Fruit fly (Drosophila melanogaster) whole organism, embryonic: ENCODE measurements around the gene Datp.

Source experiments
- CG10267 ChIP-seq: fragments of 200-800 bp; sonication (Bioruptor generic); optimal IDR thresholded peaks from 2 replicates; lab custom pipeline; 2018; ENCODE audit warnings: missing biosample characterization, mild to moderate bottlenecking, missing genetic modification characterization, moderate library complexity
- CG10321 ChIP-seq: fragments of 200-800 bp; sonication (Bioruptor generic); IDR thresholded peaks from 2 replicates; pipeline ENCODE4 v1.3.6; 2022; ENCODE audit warnings: missing biosample characterization, missing genetic modification characterization
- CG13123 ChIP-seq: fragments of 200-800 bp; sonication (Bioruptor generic); optimal IDR thresholded peaks from 2 replicates; lab custom pipeline; 2016; ENCODE audit warnings: missing biosample characterization, missing genetic modification characterization
- CG13894 ChIP-seq: fragments of 200-800 bp; sonication (Bioruptor generic); optimal IDR thresholded peaks from 3 replicates; lab custom pipeline; 2018; ENCODE audit warnings: missing biosample characterization, mild to moderate bottlenecking, missing genetic modification characterization, moderate library complexity
- CG14014 ChIP-seq: fragments of 200-800 bp; sonication (Bioruptor generic); IDR thresholded peaks from 2 replicates; pipeline ENCODE4 v1.3.6; 2022; ENCODE audit warnings: missing biosample characterization, missing genetic modification characterization
- CG14860 ChIP-seq: fragments of 200-800 bp; sonication (Bioruptor generic); IDR thresholded peaks from 3 replicates; pipeline ENCODE4 v1.3.6; 2022; ENCODE audit warnings: missing biosample characterization, missing genetic modification characterization; ENCODE audit not compliant: partially characterized antibody
- CG14965 ChIP-seq: fragments of 200-800 bp; sonication (Bioruptor generic); optimal IDR thresholded peaks from 2 replicates; lab custom pipeline; 2016; ENCODE audit warnings: missing biosample characterization, missing genetic modification characterization, borderline replicate concordance
- CG15011 ChIP-seq: fragments of 200-800 bp; sonication (Bioruptor generic); optimal IDR thresholded peaks from 3 replicates; lab custom pipeline; 2018; ENCODE audit warnings: missing biosample characterization, mild to moderate bottlenecking, missing genetic modification characterization
- CG15073 ChIP-seq: fragments of 200-800 bp; sonication (Bioruptor generic); optimal IDR thresholded peaks from 2 replicates; lab custom pipeline; 2016; ENCODE audit warnings: missing biosample characterization, missing genetic modification characterization
- CG1602 ChIP-seq: fragments of 200-800 bp; sonication (Bioruptor generic); optimal IDR thresholded peaks from 3 replicates; lab custom pipeline; 2016; ENCODE audit warnings: missing biosample characterization, missing genetic modification characterization
- CG17328 ChIP-seq: fragments of 200-800 bp; sonication (Bioruptor generic); IDR thresholded peaks from 2 replicates; pipeline ENCODE4 v1.3.6; 2022; ENCODE audit warnings: missing biosample characterization, missing genetic modification characterization
- CG17912 ChIP-seq: fragments of 200-800 bp; sonication (Bioruptor generic); optimal IDR thresholded peaks from 2 replicates; lab custom pipeline; 2018; ENCODE audit warnings: missing biosample characterization, mild to moderate bottlenecking, missing genetic modification characterization
- CG30403 ChIP-seq: fragments of 200-800 bp; sonication (Bioruptor generic); optimal IDR thresholded peaks from 3 replicates; lab custom pipeline; 2016; ENCODE audit warnings: missing biosample characterization, missing genetic modification characterization
- CG30431 ChIP-seq: fragments of 200-800 bp; sonication (Bioruptor generic); optimal IDR thresholded peaks from 2 replicates; lab custom pipeline; 2017; ENCODE audit warnings: missing biosample characterization, missing genetic modification characterization
- CG31388 ChIP-seq: fragments of 200-800 bp; sonication (Bioruptor generic); optimal IDR thresholded peaks from 2 replicates; lab custom pipeline; 2016; ENCODE audit warnings: missing biosample characterization, missing genetic modification characterization
- CG4820 ChIP-seq: fragments of 200-800 bp; sonication (Bioruptor generic); optimal IDR thresholded peaks from 3 replicates; lab custom pipeline; 2016; ENCODE audit warnings: missing biosample characterization, missing genetic modification characterization
- CG4854 ChIP-seq: fragments of 200-800 bp; sonication (Bioruptor generic); optimal IDR thresholded peaks from 2 replicates; lab custom pipeline; 2016; ENCODE audit warnings: missing biosample characterization, missing genetic modification characterization, inconsistent platforms
- CG5180 ChIP-seq: fragments of 200-800 bp; sonication (Bioruptor generic); optimal IDR thresholded peaks from 3 replicates; lab custom pipeline; 2017; ENCODE audit warnings: missing biosample characterization, missing genetic modification characterization, mild to moderate bottlenecking, moderate library complexity, missing genetic modification reagents
- CG6683 ChIP-seq: fragments of 200-800 bp; sonication (Bioruptor generic); optimal IDR thresholded peaks from 2 replicates; lab custom pipeline; 2017; ENCODE audit warnings: missing biosample characterization, mild to moderate bottlenecking, missing genetic modification characterization, missing genetic modification reagents
- CG6689 ChIP-seq: fragments of 200-800 bp; sonication (Bioruptor generic); IDR thresholded peaks from 2 replicates; pipeline ENCODE4 v1.3.6; 2022; ENCODE audit warnings: missing biosample characterization, missing genetic modification characterization
- CG6854 ChIP-seq: fragments of 200-800 bp; sonication (Bioruptor generic); optimal IDR thresholded peaks from 3 replicates; lab custom pipeline; 2017; ENCODE audit warnings: missing biosample characterization, mild to moderate bottlenecking, missing genetic modification characterization
- Dek ChIP-seq: fragments of 200-800 bp; sonication (Bioruptor generic); optimal IDR thresholded peaks from 3 replicates; lab custom pipeline; 2019; ENCODE audit warnings: missing biosample characterization, mild to moderate bottlenecking, missing genetic modification characterization, moderate library complexity
- Dip2 ChIP-seq: fragments of 200-800 bp; sonication (Bioruptor generic); IDR thresholded peaks from 2 replicates; pipeline ENCODE4 v1.3.6; 2022; ENCODE audit warnings: missing biosample characterization, missing genetic modification characterization
- Drgx ChIP-seq: fragments of 200-800 bp; sonication (Bioruptor generic); IDR thresholded peaks from 2 replicates; pipeline ENCODE4 v1.3.6; 2022; ENCODE audit warnings: missing biosample characterization, missing genetic modification characterization
- Eip74EF ChIP-seq, 2 experiments: fragments of 200-800 bp in 1 of 2; fragments of >200 bp in 1 of 2; sonication (Bioruptor generic) in 1 of 2; optimal IDR thresholded peaks; 2 replicates each; lab custom pipeline; 2017 to 2019; ENCODE audit warnings: missing biosample characterization in 2 of 2, missing genetic modification characterization in 2 of 2, mild to moderate bottlenecking in 1 of 2, moderate library complexity in 1 of 2
- H15 ChIP-seq: fragments of 200-800 bp; sonication (Bioruptor generic); IDR thresholded peaks from 3 replicates; pipeline ENCODE4 v1.3.6; 2022; ENCODE audit warnings: missing biosample characterization, missing genetic modification characterization
- HLH4C ChIP-seq: fragments of 200-800 bp; sonication (Bioruptor generic); IDR thresholded peaks from 3 replicates; pipeline ENCODE4 v1.3.6; 2022; ENCODE audit warnings: missing biosample characterization, missing genetic modification characterization; ENCODE audit not compliant: partially characterized antibody
- HLH54F ChIP-seq: fragments of 200-800 bp; sonication (Bioruptor generic); optimal IDR thresholded peaks from 3 replicates; lab custom pipeline; 2016; ENCODE audit warnings: missing biosample characterization, missing genetic modification characterization
- Hand ChIP-seq: fragments of 200-800 bp; sonication (Bioruptor generic); optimal IDR thresholded peaks from 2 replicates; lab custom pipeline; 2017; ENCODE audit warnings: mild to moderate bottlenecking, missing biosample characterization, missing genetic modification reagents, missing genetic modification characterization
- HmgD ChIP-seq: fragments of 200-800 bp; sonication (Bioruptor generic); optimal IDR thresholded peaks from 3 replicates; lab custom pipeline; 2016; ENCODE audit warnings: missing biosample characterization, missing genetic modification characterization
- Ptx1 ChIP-seq: fragments of 200-800 bp; sonication (Bioruptor generic); IDR thresholded peaks from 2 replicates; pipeline ENCODE4 v1.3.6; 2022; ENCODE audit warnings: missing biosample characterization, missing genetic modification characterization
- ap ChIP-seq: fragments of 200-800 bp; sonication (Bioruptor generic); IDR thresholded peaks from 2 replicates; pipeline ENCODE4 v1.3.6; 2022; ENCODE audit warnings: missing biosample characterization, missing genetic modification characterization
- ato ChIP-seq: fragments of 200-800 bp; sonication (Bioruptor generic); IDR thresholded peaks from 2 replicates; pipeline ENCODE4 v1.3.6; 2022; ENCODE audit warnings: missing biosample characterization, missing genetic modification characterization; ENCODE audit not compliant: partially characterized antibody
- chn ChIP-seq: fragments of 200-800 bp; sonication (Bioruptor generic); optimal IDR thresholded peaks from 2 replicates; lab custom pipeline; 2016; ENCODE audit warnings: missing biosample characterization, missing genetic modification characterization
- corto ChIP-seq: fragments of 200-800 bp; sonication (Bioruptor generic); optimal IDR thresholded peaks from 2 replicates; lab custom pipeline; 2016; ENCODE audit warnings: missing biosample characterization, mild to moderate bottlenecking, missing genetic modification characterization, moderate library complexity
- dysf ChIP-seq: fragments of 200-800 bp; sonication (Bioruptor generic); IDR thresholded peaks from 3 replicates; pipeline ENCODE4 v1.3.6; 2022; ENCODE audit warnings: missing biosample characterization, missing genetic modification characterization
- fd64A ChIP-seq: fragments of 200-800 bp; sonication (Bioruptor generic); optimal IDR thresholded peaks from 3 replicates; lab custom pipeline; 2018; ENCODE audit warnings: missing biosample characterization, mild to moderate bottlenecking, missing genetic modification characterization
- insv ChIP-seq, 2 experiments: fragments of 200-800 bp; sonication (Bioruptor generic); optimal IDR thresholded peaks; 3 replicates each; lab custom pipeline; 2016 to 2018; ENCODE audit warnings: missing biosample characterization in 2 of 2, missing genetic modification characterization in 2 of 2
- inv ChIP-seq: fragments of 200-800 bp; sonication (Bioruptor generic); IDR thresholded peaks from 2 replicates; pipeline ENCODE4 v1.3.6; 2022; ENCODE audit warnings: missing biosample characterization, missing genetic modification characterization; ENCODE audit not compliant: partially characterized antibody
- oc ChIP-seq: fragments of 200-800 bp; sonication (Bioruptor generic); optimal IDR thresholded peaks from 2 replicates; lab custom pipeline; 2018; ENCODE audit warnings: missing biosample characterization, mild to moderate bottlenecking, missing genetic modification characterization, moderate library complexity
- rib ChIP-seq: fragments of 200-800 bp; sonication (Bioruptor generic); IDR thresholded peaks from 2 replicates; pipeline ENCODE4 v1.3.6; 2022; ENCODE audit warnings: missing biosample characterization, missing genetic modification characterization
- sens ChIP-seq: fragments of 200-800 bp; sonication (Bioruptor generic); peaks from one replicate; lab custom pipeline; 2016; ENCODE audit warnings: missing biosample characterization, missing genetic modification characterization
- sim ChIP-seq: fragments of 200-800 bp; sonication (Bioruptor generic); IDR thresholded peaks from 2 replicates; pipeline ENCODE4 v1.3.6; 2022; ENCODE audit warnings: missing biosample characterization, missing genetic modification characterization
- slp2 ChIP-seq: fragments of 200-800 bp; sonication (Bioruptor generic); optimal IDR thresholded peaks from 2 replicates; lab custom pipeline; 2016; ENCODE audit warnings: missing biosample characterization, missing genetic modification characterization
- sna ChIP-seq: fragments of 200-800 bp; sonication (Bioruptor generic); IDR thresholded peaks from 2 replicates; pipeline ENCODE4 v1.3.6; 2022; ENCODE audit warnings: missing biosample characterization, missing genetic modification characterization; ENCODE audit not compliant: partially characterized antibody
- sug ChIP-seq: fragments of 200-800 bp; optimal IDR thresholded peaks from 2 replicates; lab custom pipeline; 2019; ENCODE audit warnings: missing biosample characterization, mild to moderate bottlenecking, missing genetic modification characterization, moderate library complexity
- unpg ChIP-seq: fragments of 200-800 bp; sonication (Bioruptor generic); optimal IDR thresholded peaks from 3 replicates; lab custom pipeline; 2018; ENCODE audit warnings: missing biosample characterization, mild to moderate bottlenecking, missing genetic modification characterization, moderate library complexity
- vfl ChIP-seq: fragments of 200-800 bp; sonication (Bioruptor generic); optimal IDR thresholded peaks from 2 replicates; lab custom pipeline; 2016; ENCODE audit warnings: missing biosample characterization, missing genetic modification characterization

Datp gene

dm6 chr2L:9915011-9915850 lies 23.4 kb downstream of the Datp start, which contains the start of gene yip2 (continued):
- TF ChIP-seq dysf (peak; percentile 67; the same call in 1 of the 3 replicates), CG10321 (peak; percentile 42; the same call in 1 of the 2 replicates), CG17328 (GFP tag; lab: Robert Waterston, UW) (peak; percentile 69), CG6683 (peak; percentile 36), fd64A (GFP tag; lab: Kevin White, UChicago) (no peak), CG13894 (tag; lab: Kevin White, UChicago) (peak; percentile 65), HmgD (GFP tag; lab: Kevin White, UChicago) (no peak), CG10267 (tag; lab: Kevin White, UChicago) (peak; percentile 36), Drgx (GFP tag; lab: Robert Waterston, UW) (peak; percentile 95), H15 (GFP tag; lab: Robert Waterston, UW) (peak; percentile 31; the same call in 1 of the 3 replicates), sna (no peak), inv (GFP tag; lab: Robert Waterston, UW) (no peak), CG17912 (GFP tag; lab: Kevin White, UChicago) (no peak), unpg (GFP tag; lab: Kevin White, UChicago) (peak; percentile 69), sim (GFP tag; lab: Robert Waterston, UW) (no peak), oc (tag; lab: Kevin White, UChicago) (peak; percentile 40), slp2 (GFP tag; lab: Kevin White, UChicago) (peak; percentile 50), CG1602 (GFP tag; lab: Kevin White, UChicago) (no peak), CG4820 (no peak), Eip74EF (GFP tag; optimal IDR thresholded peaks at IDR 0.05; lab: Kevin White, UChicago) (peak in 1 of 2 experiments; percentile 65), CG14965 (GFP tag; lab: Kevin White, UChicago) (no peak), Ptx1 (GFP tag; lab: Robert Waterston, UW) (peak; percentile 52; the same call in 1 of the 2 replicates), CG6854 (GFP tag; lab: Kevin White, UChicago) (peak; percentile 57), rib (GFP tag; lab: Robert Waterston, UW) (peak; percentile 68; the same call in 1 of the 2 replicates), HLH4C (GFP tag; lab: Robert Waterston, UW) (no peak), ato (no peak), ap (GFP tag; lab: Robert Waterston, UW) (peak; percentile 52), CG6689 (GFP tag; lab: Robert Waterston, UW) (peak; percentile 49), CG15073 (GFP tag; lab: Kevin White, UChicago) (no peak), Dip2 (GFP tag; lab: Robert Waterston, UW) (no peak), CG30403 (peak; percentile 49), sens (GFP tag; lab: Kevin White, UChicago) (peak; percentile 83), sug (tag; lab: Kevin White, UChicago) (peak; percentile 95), CG15011 (no peak), CG5180 (GFP tag; lab: Kevin White, UChicago) (peak; percentile 29), CG13123 (GFP tag; lab: Kevin White, UChicago) (no peak), Hand (GFP tag; lab: Kevin White, UChicago) (peak; percentile 54), CG14014 (GFP tag; lab: Robert Waterston, UW) (peak; percentile 70), vfl (peak; percentile 44), CG4854 (GFP tag; lab: Kevin White, UChicago) (peak; percentile 5), Dek (tag; lab: Kevin White, UChicago) (peak; percentile 75), chn (GFP tag; lab: Kevin White, UChicago) (peak; percentile 34), corto (peak; percentile 22), HLH54F (GFP tag; lab: Kevin White, UChicago) (peak; percentile 34), CG30431 (no peak), CG14860 (GFP tag; lab: Robert Waterston, UW) (no peak), CG31388 (GFP tag; lab: Kevin White, UChicago) (no peak), insv (GFP tag; optimal IDR thresholded peaks at IDR 0.05; lab: Kevin White, UChicago) (no peak)
